Worm (Caenorhabditis elegans) whole organism, L1 larva: Measurements from ENCODE around the gene pals-22.
"Not testable (repeated sequence)": the region's sequence is repeated elsewhere in the genome, so short reads cannot be mapped to it uniquely, and the experiment has no call there.

Experiments
- C16A3.4 ChIP-seq: fragments of 150-350 bp; optimal IDR thresholded peaks from 2 replicates; lab custom pipeline; 2014; ENCODE audit warnings: missing biosample characterization, missing genetic modification characterization
- C34B4.2 ChIP-seq: sonication (generic microtip); optimal IDR thresholded peaks from 2 replicates; lab custom pipeline; 2017; ENCODE audit warnings: mild to moderate bottlenecking, missing genetic modification characterization, missing compliant biosample characterization
- F16B12.6 ChIP-seq: fragments of 150-350 bp; optimal IDR thresholded peaks from 2 replicates; lab custom pipeline; 2014; ENCODE audit warnings: missing biosample characterization, missing genetic modification characterization
- blmp-1 ChIP-seq: fragments of 150-350 bp; optimal IDR thresholded peaks from 2 replicates; lab custom pipeline; 2014; ENCODE audit warnings: missing biosample characterization, missing genetic modification characterization
- ceh-8 ChIP-seq: fragments of 200-800 bp; sonication (Bioruptor generic); optimal IDR thresholded peaks from 2 replicates; lab custom pipeline; 2018; ENCODE audit warnings: mild to moderate bottlenecking, missing genetic modification characterization, moderate library complexity, missing compliant biosample characterization
- ceh-82 ChIP-seq, 3 experiments: fragments of 150-350 bp in 1 of 3; sonication (generic microtip) in 2 of 3; optimal IDR thresholded peaks; 2 replicates each; lab custom pipeline; 2014 to 2017; ENCODE audit warnings: missing biosample characterization in 3 of 3, missing genetic modification characterization in 3 of 3
- dpl-1 ChIP-seq, 3 experiments: fragments of 150-350 bp in 2 of 3; sonication (generic microtip) in 1 of 3; optimal IDR thresholded peaks; 2 replicates each; lab custom pipeline; 2014 to 2017; ENCODE audit warnings: missing biosample characterization in 3 of 3, missing genetic modification characterization in 3 of 3, missing genetic modification reagents in 3 of 3
- dsc-1 ChIP-seq: sonication (generic microtip); optimal IDR thresholded peaks from 2 replicates; lab custom pipeline; 2016; ENCODE audit warnings: mild to moderate bottlenecking, missing genetic modification characterization, missing compliant biosample characterization
- egl-13 ChIP-seq: sonication (generic microtip); optimal IDR thresholded peaks from 2 replicates; lab custom pipeline; 2016; ENCODE audit warnings: missing genotype, missing genetic modification reagents, missing genetic modification characterization, missing compliant biosample characterization
- elt-2 ChIP-seq: sonication (generic microtip); optimal IDR thresholded peaks from 2 replicates; lab custom pipeline; 2016; ENCODE audit warnings: missing genetic modification characterization, mild to moderate bottlenecking, inconsistent platforms, missing compliant biosample characterization, missing genetic modification reagents
- fkh-10 ChIP-seq: sonication (generic microtip); optimal IDR thresholded peaks from 2 replicates; lab custom pipeline; 2017; ENCODE audit warnings: missing biosample characterization, missing genetic modification reagents, missing genetic modification characterization
- fkh-4 ChIP-seq: sonication (generic microtip); optimal IDR thresholded peaks from 2 replicates; lab custom pipeline; 2016; ENCODE audit warnings: missing compliant biosample characterization, missing genetic modification characterization, borderline replicate concordance
- grh-1 ChIP-seq: fragments of 200-800 bp; sonication (Bioruptor generic); IDR thresholded peaks from 2 replicates; pipeline ENCODE4 v1.3.6; 2022; ENCODE audit warnings: missing genetic modification reagents, missing genetic modification characterization, missing compliant biosample characterization
- hlh-4 ChIP-seq: sonication (generic microtip); optimal IDR thresholded peaks from 2 replicates; lab custom pipeline; 2016; ENCODE audit warnings: mild to moderate bottlenecking, missing genetic modification characterization, missing compliant biosample characterization
- irx-1 ChIP-seq: sonication (generic microtip); optimal IDR thresholded peaks from 2 replicates; lab custom pipeline; 2016; ENCODE audit warnings: missing genetic modification characterization, missing compliant biosample characterization
- isw-1 ChIP-seq: fragments of 200-800 bp; sonication (Bioruptor generic); IDR thresholded peaks from 2 replicates; pipeline ENCODE4 v1.3.6; 2022; ENCODE audit warnings: missing genetic modification characterization, missing compliant biosample characterization
- lin-13 ChIP-seq: fragments of 150-350 bp; optimal IDR thresholded peaks from 2 replicates; lab custom pipeline; 2014; ENCODE audit warnings: missing biosample characterization, missing genetic modification reagents, missing genetic modification characterization
- lin-14 ChIP-seq: fragments of 200-800 bp; sonication (Bioruptor generic); optimal IDR thresholded peaks from 2 replicates; lab custom pipeline; 2018; ENCODE audit warnings: mild to moderate bottlenecking, missing genetic modification characterization, moderate library complexity, missing compliant biosample characterization
- lin-15B ChIP-seq: fragments of 150-350 bp; sonication (generic microtip); optimal IDR thresholded peaks from 3 replicates; lab custom pipeline; 2014; ENCODE audit warnings: missing biosample characterization, missing genetic modification characterization
- lin-35 ChIP-seq, 2 experiments: fragments of 150-350 bp; optimal IDR thresholded peaks; 2 replicates each; lab custom pipeline; 2014; ENCODE audit warnings: missing biosample characterization in 2 of 2, missing genetic modification characterization in 2 of 2, missing genetic modification reagents in 2 of 2
- lir-3 ChIP-seq: sonication (generic microtip); optimal IDR thresholded peaks from 2 replicates; lab custom pipeline; 2016; ENCODE audit warnings: mild to moderate bottlenecking, missing genetic modification characterization, moderate library complexity, missing compliant biosample characterization; ENCODE audit not compliant: poor library complexity
- lsy-2 ChIP-seq, 2 experiments: fragments of 150-350 bp; optimal IDR thresholded peaks; 2 replicates each; lab custom pipeline; 2014; ENCODE audit warnings: missing biosample characterization in 2 of 2, missing genetic modification characterization in 2 of 2
- mab-9 ChIP-seq: fragments of 200-800 bp; sonication (Bioruptor generic); IDR thresholded peaks from 2 replicates; pipeline ENCODE4 v1.3.6; 2022; ENCODE audit warnings: missing genetic modification reagents, missing genetic modification characterization, missing compliant biosample characterization
- mep-1 ChIP-seq: fragments of 150-350 bp; optimal IDR thresholded peaks from 2 replicates; lab custom pipeline; 2014; ENCODE audit warnings: missing biosample characterization, missing genetic modification characterization
- nhr-19 ChIP-seq: fragments of 200-800 bp; sonication (Bioruptor generic); conservative IDR thresholded peaks from 2 replicates; pipeline ENCODE4 v1.3.6; 2022; ENCODE audit warnings: missing genetic modification characterization, missing compliant biosample characterization
- nhr-47 ChIP-seq: sonication (generic microtip); optimal IDR thresholded peaks from 2 replicates; lab custom pipeline; 2016; ENCODE audit warnings: mild to moderate bottlenecking, missing genetic modification characterization, moderate library complexity, missing compliant biosample characterization
- nhr-71 ChIP-seq: sonication (generic microtip); optimal IDR thresholded peaks from 2 replicates; lab custom pipeline; 2016; ENCODE audit warnings: mild to moderate bottlenecking, missing genetic modification characterization, moderate library complexity, missing compliant biosample characterization
- nhr-77 ChIP-seq: fragments of 150-350 bp; optimal IDR thresholded peaks from 2 replicates; lab custom pipeline; 2014; ENCODE audit warnings: missing biosample characterization, missing genetic modification characterization
- nhr-85 ChIP-seq: sonication (generic microtip); peaks from one replicate; lab custom pipeline; 2016; ENCODE audit warnings: missing genetic modification characterization, inconsistent platforms, missing compliant biosample characterization
- rnt-1 ChIP-seq: sonication (generic microtip); optimal IDR thresholded peaks from 2 replicates; lab custom pipeline; 2016; ENCODE audit warnings: mild to moderate bottlenecking, missing genetic modification characterization, moderate library complexity, missing compliant biosample characterization
- skn-1 ChIP-seq: fragments of 150-350 bp; optimal IDR thresholded peaks from 2 replicates; lab custom pipeline; 2014; ENCODE audit warnings: missing biosample characterization, missing genetic modification characterization
- snpc-4 ChIP-seq: fragments of 150-350 bp; optimal IDR thresholded peaks from 2 replicates; lab custom pipeline; 2014; ENCODE audit warnings: missing biosample characterization, missing genetic modification characterization
- snu-23 ChIP-seq: sonication (generic microtip); optimal IDR thresholded peaks from 2 replicates; lab custom pipeline; 2016; ENCODE audit warnings: missing genetic modification characterization, missing compliant biosample characterization
- sup-37 ChIP-seq: fragments of 200-800 bp; sonication (Bioruptor generic); optimal IDR thresholded peaks from 2 replicates; lab custom pipeline; 2018; ENCODE audit warnings: mild to moderate bottlenecking, missing genetic modification characterization, missing compliant biosample characterization
- swsn-7 ChIP-seq: sonication (generic microtip); optimal IDR thresholded peaks from 2 replicates; lab custom pipeline; 2016; ENCODE audit warnings: missing genetic modification characterization, missing compliant biosample characterization
- tbx-2 ChIP-seq: sonication (generic microtip); optimal IDR thresholded peaks from 2 replicates; lab custom pipeline; 2016; ENCODE audit warnings: missing genetic modification characterization, missing compliant biosample characterization
- tlp-1 ChIP-seq: fragments of 150-350 bp; optimal IDR thresholded peaks from 2 replicates; lab custom pipeline; 2014; ENCODE audit warnings: missing biosample characterization, missing genetic modification characterization
- unc-30 ChIP-seq: sonication (generic microtip); optimal IDR thresholded peaks from 2 replicates; lab custom pipeline; 2017; ENCODE audit warnings: missing biosample characterization, missing genetic modification characterization
- unc-86 ChIP-seq: sonication (generic microtip); optimal IDR thresholded peaks from 2 replicates; lab custom pipeline; 2016; ENCODE audit warnings: missing genetic modification characterization, missing compliant biosample characterization
- vab-15 ChIP-seq: sonication (generic microtip); optimal IDR thresholded peaks from 2 replicates; lab custom pipeline; 2017; ENCODE audit warnings: missing genotype, mild to moderate bottlenecking, missing genetic modification characterization, missing compliant biosample characterization
- xbp-1 ChIP-seq: sonication (generic microtip); optimal IDR thresholded peaks from 2 replicates; lab custom pipeline; 2016; ENCODE audit warnings: missing genetic modification characterization, missing compliant biosample characterization
- zag-1 ChIP-seq: fragments of 150-350 bp; optimal IDR thresholded peaks from 2 replicates; lab custom pipeline; 2014; ENCODE audit warnings: missing biosample characterization, missing genetic modification characterization
- zip-4 ChIP-seq: fragments of 200-800 bp; sonication (Bioruptor generic); optimal IDR thresholded peaks from 2 replicates; lab custom pipeline; 2018; ENCODE audit warnings: mild to moderate bottlenecking, missing genetic modification characterization, moderate library complexity, missing compliant biosample characterization
- ztf-4 ChIP-seq: fragments of 150-350 bp; optimal IDR thresholded peaks from 2 replicates; lab custom pipeline; 2014; ENCODE audit warnings: missing biosample characterization, missing genetic modification characterization

Gene pals-22

ce11 chrIII:121983-122449 is 10.2 kb upstream of the pals-22 start, which contains the start of gene C29F9.12:
TSS of gene C29F9.12 (minus strand) at chrIII:122033.
- not testable (repeated sequence) for TF ChIP-seq nhr-71 (tag; lab: Kevin White, UChicago); tlp-1; mep-1

ce11 chrIII:124478-124877 is 7.7 kb upstream of the pals-22 start, which contains the start of gene pals-23:
TSS of gene pals-23 (plus strand) at chrIII:124778.
- TF ChIP-seq nhr-77 (tag; lab: Kevin White, UChicago) (no peak), fkh-4 (tag; lab: Kevin White, UChicago) (no peak), ztf-4 (tag; lab: Kevin White, UChicago) (no peak), xbp-1 (tag; lab: Kevin White, UChicago) (no peak), F16B12.6 (tag; lab: Kevin White, UChicago) (no peak), swsn-7 (tag; lab: Kevin White, UChicago) (no peak), mab-9 (GFP tag; lab: Robert Waterston, UW) (no peak), C34B4.2 (tag; lab: Kevin White, UChicago) (no peak)
- TF ChIP-seq, all 84 proteins: peak for 0

ce11 chrIII:130650-131049 is 1.6 kb upstream of the pals-22 start, which contains the start of the genes nhr-280 and C29F9.2:
TSS of gene nhr-280 (minus strand) at chrIII:130750.
TSS of gene C29F9.2 (plus strand) at chrIII:130947.
- TF ChIP-seq hlh-4 (no peak), fkh-10 (GFP tag; lab: Kevin White, UChicago) (no peak), elt-2 (tag; lab: Kevin White, UChicago) (peak; percentile 23), egl-13 (tag; lab: Kevin White, UChicago) (no peak)
- TF ChIP-seq, all 84 proteins: peak for 1

- TF ChIP-seq snpc-4 (peak; percentile 16), nhr-71 (tag; lab: Kevin White, UChicago) (peak; percentile 61), nhr-19 (GFP tag; lab: Robert Waterston, UW) (peak; percentile 15; the same call in 1 of the 2 replicates), lin-35 (GFP tag; optimal IDR thresholded peaks at IDR 0.05; lab: Kevin White, UChicago) (peak; percentile 68 to 72), nhr-47 (peak; percentile 55), lin-15B (tag; lab: Kevin White, UChicago) (peak; percentile 61), elt-2 (tag; lab: Kevin White, UChicago) (peak; percentile 1), swsn-7 (tag; lab: Kevin White, UChicago) (peak; percentile 50), irx-1 (tag; lab: Kevin White, UChicago) (peak; percentile 9), fkh-4 (tag; lab: Kevin White, UChicago) (no peak), lsy-2 (tag; optimal IDR thresholded peaks at IDR 0.05; lab: Kevin White, UChicago) (peak; percentile 64 to 82), snu-23 (GFP tag; lab: Kevin White, UChicago) (peak; percentile 64), lir-3 (tag; lab: Kevin White, UChicago) (peak; percentile 34), mab-9 (GFP tag; lab: Robert Waterston, UW) (no peak), skn-1 (tag; lab: Kevin White, UChicago) (peak; percentile 11), zip-4 (GFP tag; lab: Kevin White, UChicago) (no peak), F16B12.6 (tag; lab: Kevin White, UChicago) (peak; percentile 60), blmp-1 (tag; lab: Kevin White, UChicago) (peak; percentile 42), zag-1 (tag; lab: Kevin White, UChicago) (peak; percentile 14), rnt-1 (tag; lab: Kevin White, UChicago) (peak; percentile 42), xbp-1 (tag; lab: Kevin White, UChicago) (peak; percentile 44), sup-37 (GFP tag; lab: Kevin White, UChicago) (no peak), nhr-85 (tag; lab: Kevin White, UChicago) (peak; percentile 71), tbx-2 (tag; lab: Kevin White, UChicago) (peak; percentile 9), C16A3.4 (tag; lab: Kevin White, UChicago) (peak; percentile 71), ceh-82 (tag; optimal IDR thresholded peaks at IDR 0.05; lab: Kevin White, UChicago) (peak in 2 of 3 experiments; percentile 2 to 70), vab-15 (tag; lab: Kevin White, UChicago) (peak; percentile 89), lin-14 (GFP tag; lab: Kevin White, UChicago) (peak; percentile 77), grh-1 (GFP tag; lab: Robert Waterston, UW) (no peak), mep-1 (peak; percentile 79), dsc-1 (tag; lab: Kevin White, UChicago) (peak; percentile 37), dpl-1 (GFP tag; optimal IDR thresholded peaks at IDR 0.05; lab: Kevin White, UChicago) (peak; percentile 32 to 72 (median 60)), lin-13 (GFP tag; lab: Kevin White, UChicago) (peak; percentile 53), isw-1 (GFP tag; lab: Robert Waterston, UW) (no peak; the same call in 1 of the 2 replicates), ceh-8 (no peak), fkh-10 (GFP tag; lab: Kevin White, UChicago) (no peak), unc-86 (tag; lab: Kevin White, UChicago) (peak; percentile 15), unc-30 (tag; lab: Kevin White, UChicago) (no peak)
Measured at ce11 chrIII:131627-132026, 591 bp upstream of the pals-22 start.
